Worm (Caenorhabditis elegans) whole organism, midembryonic: ENCODE measurements around the gene oga-1.

Experiments used
- cog-1 ChIP-seq: sonication (generic microtip); optimal IDR thresholded peaks from 2 replicates; lab custom pipeline; 2016; ENCODE audit warnings: missing genetic modification characterization, missing compliant biosample characterization
- flt-1 ChIP-seq: fragments of 200-800 bp; sonication (Bioruptor generic); IDR thresholded peaks from 2 replicates; pipeline ENCODE4 v1.3.6; 2022; ENCODE audit warnings: missing genetic modification characterization, missing compliant biosample characterization
- klf-2 ChIP-seq: fragments of 200-800 bp; sonication (Bioruptor generic); conservative IDR thresholded peaks from 2 replicates; pipeline ENCODE4 v1.3.6; 2022; ENCODE audit warnings: missing genetic modification reagents, missing genetic modification characterization, missing compliant biosample characterization
- med-1 ChIP-seq: sonication (generic microtip); optimal IDR thresholded peaks from 2 replicates; lab custom pipeline; 2017; ENCODE audit warnings: missing genetic modification characterization, mild to moderate bottlenecking, missing compliant biosample characterization, antibody characterized with exemption, missing genetic modification reagents; ENCODE audit not compliant: insufficient read depth
- ref-1 ChIP-seq: fragments of 200-800 bp; sonication (Bioruptor generic); conservative IDR thresholded peaks from 2 replicates; pipeline ENCODE4 v1.3.6; 2022; ENCODE audit warnings: missing genetic modification reagents, missing genetic modification characterization, missing compliant biosample characterization
- ztf-29 ChIP-seq: fragments of 200-800 bp; sonication (Bioruptor generic); IDR thresholded peaks from 2 replicates; pipeline ENCODE4 v1.3.6; 2022; ENCODE audit warnings: missing genetic modification reagents, missing genetic modification characterization, missing compliant biosample characterization

DNA sequence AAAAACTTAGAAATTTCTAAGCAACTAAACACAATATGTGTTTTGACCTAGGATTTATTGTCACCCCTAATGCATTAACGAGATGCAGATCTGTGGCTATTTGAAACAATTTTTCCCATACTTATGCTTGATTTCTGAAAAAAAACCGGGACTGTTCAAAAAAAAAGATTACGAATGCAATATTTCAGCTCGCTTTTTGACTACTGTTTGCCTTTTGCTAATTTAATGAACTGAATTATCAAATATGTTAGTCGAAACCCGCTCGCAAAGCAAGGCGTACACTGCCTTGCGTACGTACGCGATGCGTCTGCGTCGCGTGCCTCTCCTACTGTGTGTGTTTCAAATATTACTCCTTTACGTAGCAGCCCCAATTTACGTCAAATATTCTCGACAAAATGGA lies 39.8 kb upstream of the oga-1 start, which contains the start of gene C23F12.4:
- no peak for TF ChIP-seq med-1 (GFP tag; lab: Kevin White, UChicago)
- TF ChIP-seq klf-2 (GFP tag; lab: Robert Waterston, UW), result no peak
- TF ChIP-seq flt-1, result no peak
- TF ChIP-seq ztf-29 (GFP tag; lab: Robert Waterston, UW), result no peak
- no peak for TF ChIP-seq cog-1
- TF ChIP-seq ref-1, result no peak
